Worm (Caenorhabditis elegans) whole organism, young adult: ENCODE results near the gene sra-39.
A peak's percentile ranks its signal among the peaks of the same experiment; 100 is the strongest.

ENCODE experiments used
- B0261.1 ChIP-seq: sonication (generic microtip); optimal IDR thresholded peaks from 2 replicates; lab custom pipeline; 2016; ENCODE audit warnings: mild to moderate bottlenecking, missing genetic modification characterization, moderate library complexity, missing compliant biosample characterization
- nhr-80 ChIP-seq: sonication (generic microtip); optimal IDR thresholded peaks from 2 replicates; lab custom pipeline; 2016; ENCODE audit warnings: missing genetic modification characterization, missing compliant biosample characterization

Gene sra-39

ce11 chrX:13850359-13850758 lies 52.9 kb downstream of the sra-39 start:
- TF ChIP-seq B0261.1 (tag; lab: Kevin White, UChicago) (no peak), nhr-80 (tag; lab: Kevin White, UChicago) (peak; percentile 65)
